Fruit fly (Drosophila melanogaster): ENCODE measurements around the gene CG15715.
A peak's percentile ranks its signal among the peaks of the same experiment; 100 is the strongest.

The CG15715 gene

DNA sequence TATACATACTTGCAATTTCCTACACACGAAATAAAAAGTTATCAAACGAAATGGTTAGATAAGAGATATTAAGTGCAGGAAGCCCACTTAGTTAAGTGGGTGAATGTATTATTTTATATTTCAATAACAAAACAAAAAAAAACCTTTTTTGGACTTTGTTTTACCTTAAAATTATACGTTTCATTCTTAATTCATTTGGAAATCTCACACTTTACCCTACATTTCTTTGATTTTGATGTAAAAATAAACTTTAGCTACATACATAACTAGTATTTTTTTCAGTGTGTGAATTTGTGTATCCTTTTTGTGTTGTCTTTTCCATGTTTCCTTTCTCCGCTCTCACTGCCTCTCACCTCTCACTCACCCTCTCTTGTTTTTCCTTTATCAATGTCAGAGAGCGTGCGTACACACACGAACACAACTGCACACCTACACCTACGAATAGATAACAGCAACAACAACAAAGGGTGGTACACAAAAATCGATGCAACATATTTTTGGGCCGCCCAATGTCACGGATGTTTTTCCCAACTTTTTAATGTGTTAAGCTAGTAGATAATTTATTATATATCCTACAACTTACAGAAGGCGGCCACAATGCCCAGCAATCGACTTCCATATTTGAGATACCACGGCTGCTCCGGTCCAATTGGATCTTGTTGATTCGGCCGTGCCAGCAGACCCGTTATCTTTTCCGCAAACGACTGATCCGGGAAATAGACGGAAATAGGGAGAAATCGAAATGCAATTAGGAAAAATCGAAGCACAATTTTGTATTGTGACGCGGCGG lies 21.7 kb downstream of the CG15715 start (continued):
- TF ChIP-seq CG12236 (GFP tag; optimal IDR thresholded peaks at IDR 0.05) (peak; percentile 13), CG15479 (GFP tag; optimal IDR thresholded peaks at IDR 0.05) (peak; percentile 65), Ets97D (GFP tag; optimal IDR thresholded peaks at IDR 0.05) (no peak), tap (tag; optimal IDR thresholded peaks at IDR 0.05) (no peak), GATAe (GFP tag; conservative IDR thresholded peaks at IDR 0.05) (no peak), Dref (GFP tag; IDR thresholded peaks at IDR 0.05) (no peak), BtbVII (GFP tag; optimal IDR thresholded peaks at IDR 0.05) (peak; percentile 73), corto (GFP tag; optimal IDR thresholded peaks at IDR 0.05) (no peak), Deaf1 (tag; optimal IDR thresholded peaks at IDR 0.05) (peak; percentile 38), tx (GFP tag; optimal IDR thresholded peaks at IDR 0.05) (peak; percentile 51), CG17186 (GFP tag; optimal IDR thresholded peaks at IDR 0.05) (no peak), fru (optimal IDR thresholded peaks at IDR 0.05) (no peak), knrl (GFP tag; IDR thresholded peaks at IDR 0.05; ENCODE audit: partially characterized antibody) (no peak), Lpt (GFP tag; optimal IDR thresholded peaks at IDR 0.05) (no peak), CG6254 (GFP tag; optimal IDR thresholded peaks at IDR 0.05) (peak; percentile 46), ssp (GFP tag; IDR thresholded peaks at IDR 0.05) (no peak), Fer1 (GFP tag; optimal IDR thresholded peaks at IDR 0.05) (peak; percentile 88), CG12659 (GFP tag; optimal IDR thresholded peaks at IDR 0.05) (peak; percentile 54), CG3407 (GFP tag; optimal IDR thresholded peaks at IDR 0.05) (peak; percentile 48), tll (GFP tag; optimal IDR thresholded peaks at IDR 0.05) (no peak), Asciz (GFP tag; optimal IDR thresholded peaks at IDR 0.05) (peak; percentile 24), Neu2 (GFP tag; optimal IDR thresholded peaks at IDR 0.05; ENCODE audit: borderline replicate concordance) (no peak), CG12769 (tag; optimal IDR thresholded peaks at IDR 0.05) (no peak), CG10654 (GFP tag; optimal IDR thresholded peaks at IDR 0.05) (peak; percentile 46), kah (GFP tag; optimal IDR thresholded peaks at IDR 0.05) (peak; percentile 19), CG2199 (GFP tag; IDR thresholded peaks at IDR 0.05) (0 out of 3 replicates have a peak, but pooled peaks have one; percentile 58), ranshi (GFP tag; IDR thresholded peaks at IDR 0.05) (peak; percentile 63; the same call in 1 of the 2 replicates), Jarid2 (GFP tag; optimal IDR thresholded peaks at IDR 0.05) (no peak), Trl (optimal IDR thresholded peaks at IDR 0.05) (peak; percentile 86 to 93), Trl (GFP tag; optimal IDR thresholded peaks at IDR 0.05) (peak; percentile 58), CG9817 (tag; optimal IDR thresholded peaks at IDR 0.05) (peak; percentile 46), Stat92E (GFP tag; optimal IDR thresholded peaks at IDR 0.05) (peak in 1 of 3 experiments; percentile 34), CG18262 (tag; optimal IDR thresholded peaks at IDR 0.05) (peak; percentile 73), da (GFP tag; optimal IDR thresholded peaks at IDR 0.05) (peak; percentile 25), CG43689 (GFP tag; IDR thresholded peaks at IDR 0.05) (no peak), row (GFP tag; IDR thresholded peaks at IDR 0.05) (peak; percentile 80), abd-A (tag; optimal IDR thresholded peaks at IDR 0.05) (no peak), lola (GFP tag; optimal IDR thresholded peaks at IDR 0.05) (peak in 1 of 3 experiments; percentile 71), cas (GFP tag; IDR thresholded peaks at IDR 0.05) (0 out of 2 replicates have a peak, but pooled peaks have one; percentile 22), CG16863 (GFP tag; optimal IDR thresholded peaks at IDR 0.05) (peak; percentile 38), CG17328 (GFP tag; IDR thresholded peaks at IDR 0.05) (peak; percentile 54), CG9609 (GFP tag; optimal IDR thresholded peaks at IDR 0.05) (peak; percentile 44), phol (tag; optimal IDR thresholded peaks at IDR 0.05) (peak; percentile 78), gcm (GFP tag; optimal IDR thresholded peaks at IDR 0.05) (peak; percentile 76), crp (GFP tag; optimal IDR thresholded peaks at IDR 0.05) (peak in 1 of 2 experiments; percentile 11), CG1024 (GFP tag; IDR thresholded peaks at IDR 0.05) (no peak), CG14965 (GFP tag; optimal IDR thresholded peaks at IDR 0.05; ENCODE audit: borderline replicate concordance) (peak; percentile 24), tgo (GFP tag; IDR thresholded peaks at IDR 0.05) (peak; percentile 68; the same call in 2 of the 3 replicates)

Measured in whole organism, embryonic.